Fruit fly (Drosophila melanogaster) S2 (cell line): ENCODE measurements around the gene wwk.

ENCODE experiments used
- CG8478 ChIP-seq: fragments of >200 bp; optimal IDR thresholded peaks from 2 replicates; lab custom pipeline; 2018
- CTCF ChIP-seq, 2 experiments: fragments of >200 bp; optimal IDR thresholded peaks; 2 replicates each; lab custom pipeline; 2018

DNA sequence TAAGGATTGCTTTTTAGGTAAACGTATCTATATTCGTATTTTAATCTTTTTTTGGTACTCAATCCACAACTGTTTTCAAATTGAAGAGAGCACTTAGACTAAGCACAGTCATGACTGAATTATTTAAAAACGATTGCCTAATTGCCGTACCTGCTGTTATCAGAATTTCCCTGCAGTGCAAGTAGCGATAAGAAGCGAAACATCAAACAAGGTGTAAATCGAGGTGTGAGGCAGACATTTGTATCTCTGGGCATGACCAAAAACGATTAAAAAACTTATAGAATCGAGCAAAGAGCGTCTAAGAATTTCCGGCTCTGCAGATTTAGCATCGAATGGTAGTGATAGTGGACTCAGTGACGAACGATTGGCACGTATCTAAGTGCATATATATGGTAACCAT, 19.5 kb upstream of the wwk start:
- TF ChIP-seq CTCF (optimal IDR thresholded peaks at IDR 0.05; lab: Kevin White, UChicago) (no peak), CG8478 (lab: Kevin White, UChicago) (no peak)
